Worm (Caenorhabditis elegans) whole organism, L3 larva: ENCODE results near the gene Y77E11A.7.

Experiments used
- ama-1 ChIP-seq: fragments of 150-350 bp; optimal IDR thresholded peaks from 2 replicates; lab custom pipeline; 2018
- nhr-11 ChIP-seq: fragments of 150-350 bp; optimal IDR thresholded peaks from 2 replicates; lab custom pipeline; 2014; ENCODE audit warnings: missing biosample characterization, missing genetic modification characterization
- nhr-67 ChIP-seq: fragments of 150-350 bp; optimal IDR thresholded peaks from 2 replicates; lab custom pipeline; 2014; ENCODE audit warnings: missing biosample characterization, missing genetic modification characterization
- unc-39 ChIP-seq: sonication (generic microtip); optimal IDR thresholded peaks from 4 replicates; lab custom pipeline; 2017; ENCODE audit warnings: missing biosample characterization, missing genetic modification characterization

ce11 chrIV:1400016-1400415, 19.6 kb downstream of the Y77E11A.7 start:
- no peak for TF ChIP-seq nhr-11
- TF ChIP-seq unc-39 (tag; lab: Kevin White, UChicago) = no peak
- TF ChIP-seq ama-1 (lab: Kevin White, UChicago) = no peak
- TF ChIP-seq nhr-67 (tag; lab: Kevin White, UChicago) = no peak
